Fruit fly (Drosophila melanogaster) whole organism, pupa: ENCODE measurements around the gene Ost48.

Experiments
- CG10348 ChIP-seq: fragments of 200-800 bp; sonication (Bioruptor generic); IDR thresholded peaks from 2 replicates; pipeline ENCODE4 v1.3.6; 2022; ENCODE audit warnings: missing biosample characterization, missing genetic modification characterization
- CG12605 ChIP-seq: fragments of 200-800 bp; sonication (Bioruptor generic); IDR thresholded peaks from 2 replicates; pipeline ENCODE4 v1.3.6; 2022; ENCODE audit warnings: missing biosample characterization, missing genetic modification characterization
- CG13204 ChIP-seq: fragments of 200-800 bp; sonication (Bioruptor generic); optimal IDR thresholded peaks from 2 replicates; lab custom pipeline; 2018; ENCODE audit warnings: missing biosample characterization, mild to moderate bottlenecking, missing genetic modification characterization, moderate library complexity
- CG14655 ChIP-seq: fragments of 200-800 bp; sonication (Bioruptor generic); optimal IDR thresholded peaks from 3 replicates; lab custom pipeline; 2017; ENCODE audit warnings: mild to moderate bottlenecking, missing biosample characterization, missing genetic modification reagents, missing genetic modification characterization
- CG15710 ChIP-seq: fragments of 200-800 bp; sonication (Bioruptor generic); optimal IDR thresholded peaks from 2 replicates; lab custom pipeline; 2018; ENCODE audit warnings: missing biosample characterization, mild to moderate bottlenecking, missing genetic modification characterization, moderate library complexity
- CG17806 ChIP-seq: fragments of 200-800 bp; sonication (Bioruptor generic); optimal IDR thresholded peaks from 2 replicates; lab custom pipeline; 2018; ENCODE audit warnings: missing biosample characterization, mild to moderate bottlenecking, missing genetic modification characterization, moderate library complexity
- CG32121 ChIP-seq: fragments of 200-800 bp; sonication (Bioruptor generic); IDR thresholded peaks from 2 replicates; pipeline ENCODE4 v1.3.6; 2022; ENCODE audit warnings: missing biosample characterization, missing genetic modification characterization
- CG34367 ChIP-seq: fragments of 200-800 bp; sonication (Bioruptor generic); optimal IDR thresholded peaks from 2 replicates; lab custom pipeline; 2018; ENCODE audit warnings: missing biosample characterization, mild to moderate bottlenecking, missing genetic modification characterization
- CG4496 ChIP-seq: fragments of 200-800 bp; sonication (Bioruptor generic); IDR thresholded peaks from 3 replicates; pipeline ENCODE4 v1.3.6; 2022; ENCODE audit warnings: missing biosample characterization, missing genetic modification characterization
- CG8159 ChIP-seq: fragments of 200-800 bp; sonication (Bioruptor generic); optimal IDR thresholded peaks from 3 replicates; lab custom pipeline; 2018; ENCODE audit warnings: missing biosample characterization, mild to moderate bottlenecking, missing genetic modification characterization, moderate library complexity
- CG8301 ChIP-seq: fragments of 200-800 bp; sonication (Bioruptor generic); optimal IDR thresholded peaks from 2 replicates; lab custom pipeline; 2018; ENCODE audit warnings: missing biosample characterization, mild to moderate bottlenecking, missing genetic modification characterization
- CG9948 ChIP-seq: fragments of 200-800 bp; sonication (Bioruptor generic); optimal IDR thresholded peaks from 2 replicates; lab custom pipeline; 2018; ENCODE audit warnings: missing biosample characterization, mild to moderate bottlenecking, missing genetic modification characterization, moderate library complexity
- D1 ChIP-seq: fragments of 200-800 bp; sonication (Bioruptor generic); optimal IDR thresholded peaks from 2 replicates; lab custom pipeline; 2018; ENCODE audit warnings: missing biosample characterization, mild to moderate bottlenecking, missing genetic modification characterization, moderate library complexity
- EcR ChIP-seq: fragments of 200-800 bp; sonication (Bioruptor generic); optimal IDR thresholded peaks from 3 replicates; lab custom pipeline; 2019; ENCODE audit warnings: missing biosample characterization, missing genetic modification characterization, mild to moderate bottlenecking, moderate library complexity, missing genetic modification reagents
- Ets98B ChIP-seq: fragments of 200-800 bp; sonication (Bioruptor generic); IDR thresholded peaks from 2 replicates; pipeline ENCODE4 v1.3.6; 2022; ENCODE audit warnings: missing biosample characterization, missing genetic modification characterization
- Pif1A ChIP-seq: fragments of 200-800 bp; sonication (Bioruptor generic); optimal IDR thresholded peaks from 3 replicates; lab custom pipeline; 2016; ENCODE audit warnings: missing biosample characterization, missing genetic modification characterization
- Pif1B ChIP-seq: fragments of 200-800 bp; sonication (Bioruptor generic); optimal IDR thresholded peaks from 3 replicates; lab custom pipeline; 2016; ENCODE audit warnings: missing biosample characterization, missing genetic modification characterization
- Snoo ChIP-seq: fragments of 200-800 bp; sonication (Bioruptor generic); optimal IDR thresholded peaks from 3 replicates; lab custom pipeline; 2017; ENCODE audit warnings: missing biosample characterization, mild to moderate bottlenecking, missing genetic modification characterization, inconsistent platforms
- fd96Ca ChIP-seq: fragments of 200-800 bp; sonication (Bioruptor generic); IDR thresholded peaks from 3 replicates; pipeline ENCODE4 v1.3.6; 2022; ENCODE audit warnings: missing biosample characterization, missing genetic modification characterization
- gl ChIP-seq: fragments of 200-800 bp; sonication (Bioruptor generic); optimal IDR thresholded peaks from 2 replicates; lab custom pipeline; 2018; ENCODE audit warnings: missing biosample characterization, mild to moderate bottlenecking, missing genetic modification characterization
- rn ChIP-seq: fragments of 200-800 bp; sonication (Bioruptor generic); IDR thresholded peaks from 2 replicates; pipeline ENCODE4 v1.3.6; 2022; ENCODE audit warnings: missing biosample characterization, missing genetic modification characterization

Ost48 gene

DNA sequence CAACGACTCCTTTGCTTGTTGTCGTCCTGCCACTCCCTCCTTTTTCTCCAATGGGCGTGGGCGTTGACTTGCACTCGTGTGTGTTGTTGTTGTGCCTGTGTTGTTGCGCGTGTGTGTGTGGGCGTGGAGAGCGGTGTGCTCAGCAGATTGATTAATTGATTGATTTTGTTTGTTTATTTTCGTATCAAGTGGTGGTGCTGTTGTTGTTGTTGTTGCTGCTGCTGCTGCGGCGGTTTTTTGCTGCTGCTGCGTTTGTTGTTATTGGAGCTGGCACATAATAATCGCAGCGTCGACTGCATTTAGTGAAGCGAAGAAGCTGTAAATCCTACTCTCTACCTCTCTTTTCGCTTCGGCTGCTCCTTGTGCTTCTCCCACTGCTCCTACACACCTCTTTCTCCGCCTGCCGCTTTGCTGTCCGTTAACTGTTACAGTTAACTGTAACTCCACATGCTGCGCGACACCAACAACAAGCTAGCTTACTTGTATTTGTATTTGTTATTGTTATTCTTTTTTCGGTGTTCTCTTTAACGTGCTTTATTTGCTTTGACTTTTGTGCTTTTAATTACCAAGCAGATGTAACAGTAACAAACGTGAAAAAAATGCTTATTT lies 24.0 kb downstream of the Ost48 start:
- TF ChIP-seq CG34367 (tag; lab: Kevin White, UChicago) (peak; percentile 27), rn (GFP tag; lab: Robert Waterston, UW) (no peak), CG12605 (GFP tag; lab: Robert Waterston, UW) (peak; percentile 67; the same call in 1 of the 2 replicates), Snoo (tag; lab: Kevin White, UChicago) (no peak), CG13204 (peak; percentile 68), CG8301 (tag; lab: Kevin White, UChicago) (no peak), CG4496 (GFP tag; lab: Robert Waterston, UW) (peak; percentile 40; the same call in 1 of the 3 replicates), CG8159 (tag; lab: Kevin White, UChicago) (no peak), D1 (no peak), gl (tag; lab: Kevin White, UChicago) (peak; percentile 31), CG14655 (GFP tag; lab: Kevin White, UChicago) (peak; percentile 27)

DNA sequence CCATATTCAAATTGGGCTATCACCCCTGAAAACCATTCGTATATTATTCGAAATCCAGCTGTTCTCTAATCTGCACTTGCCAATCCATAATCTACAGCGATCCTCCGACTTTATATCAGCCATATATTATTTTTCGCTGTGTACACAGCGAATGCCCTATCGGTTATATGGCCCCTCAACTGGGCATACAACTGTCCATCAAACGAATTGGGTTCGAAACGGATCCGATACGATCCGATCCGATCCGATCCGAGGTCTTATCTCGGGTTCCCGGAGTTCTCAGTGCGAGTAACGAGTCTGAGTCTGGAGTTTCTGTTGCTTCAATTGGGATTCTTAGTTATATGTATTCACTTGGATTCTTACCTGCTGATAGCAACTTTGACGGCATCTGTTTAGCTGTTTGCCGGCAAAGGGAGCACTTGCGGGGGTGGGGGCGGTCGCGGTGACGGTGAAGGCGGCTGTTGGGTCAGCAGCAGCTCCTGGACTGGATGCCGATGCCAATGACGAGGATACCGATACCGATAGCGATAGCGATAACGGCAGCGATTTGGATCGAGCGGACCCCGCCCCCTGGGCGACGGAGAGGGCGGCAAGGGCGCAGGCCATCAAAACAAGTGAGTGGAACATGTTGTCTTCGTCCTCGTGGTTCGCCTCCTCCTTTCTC lies 24.6 kb downstream of the Ost48 start:
- TF ChIP-seq Pif1B (no peak), CG14655 (GFP tag; lab: Kevin White, UChicago) (no peak), D1 (no peak), CG32121 (GFP tag; lab: Robert Waterston, UW) (no peak), Pif1A (GFP tag; lab: Kevin White, UChicago) (no peak), CG12605 (GFP tag; lab: Robert Waterston, UW) (no peak), CG4496 (GFP tag; lab: Robert Waterston, UW) (no peak), gl (tag; lab: Kevin White, UChicago) (no peak), EcR (no peak), Ets98B (GFP tag; lab: Robert Waterston, UW) (no peak), CG15710 (tag; lab: Kevin White, UChicago) (no peak), CG34367 (tag; lab: Kevin White, UChicago) (no peak), CG13204 (no peak), rn (GFP tag; lab: Robert Waterston, UW) (no peak), fd96Ca (no peak), Snoo (tag; lab: Kevin White, UChicago) (no peak), CG10348 (GFP tag; lab: Robert Waterston, UW) (no peak)
- TF ChIP-seq, all 21 proteins: peak for 0

DNA sequence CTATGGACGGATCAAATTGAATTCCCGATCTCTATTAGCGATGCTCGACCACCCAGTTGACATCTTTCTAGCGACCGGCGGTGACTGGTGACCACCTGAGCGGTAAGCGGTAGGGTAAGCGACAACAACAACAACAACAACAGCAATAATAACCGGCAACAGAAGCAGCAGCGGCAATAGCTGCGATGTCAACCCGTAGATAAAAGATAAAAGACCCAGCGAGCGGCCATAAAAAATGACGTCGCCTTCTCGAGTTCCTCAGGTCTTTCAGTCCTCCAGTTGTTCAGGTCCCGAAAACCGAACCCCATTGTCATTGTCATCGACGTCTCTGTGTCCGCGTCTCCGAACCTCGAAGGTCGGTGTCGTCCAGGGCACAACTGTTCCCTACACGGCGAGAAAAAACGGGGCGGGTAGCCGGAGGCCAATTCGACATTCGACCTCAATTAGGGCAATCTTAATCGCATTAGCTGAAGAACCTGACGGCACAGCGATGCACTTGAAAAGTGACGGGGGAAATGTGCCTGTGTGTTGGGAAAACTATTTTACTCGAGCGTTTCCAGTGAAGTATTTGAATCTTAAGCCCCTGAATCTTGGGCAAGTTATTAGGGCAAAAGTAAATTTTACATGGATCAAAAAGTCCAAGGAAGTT lies 25.6 kb downstream of the Ost48 start:
- TF ChIP-seq rn (GFP tag; lab: Robert Waterston, UW): no peak
- no peak for TF ChIP-seq CG17806 (tag; lab: Kevin White, UChicago)
- no peak for TF ChIP-seq CG34367 (tag; lab: Kevin White, UChicago)
- TF ChIP-seq CG12605 (GFP tag; lab: Robert Waterston, UW): no peak
- no peak for TF ChIP-seq CG10348 (GFP tag; lab: Robert Waterston, UW)
- TF ChIP-seq CG9948 (tag; lab: Kevin White, UChicago): no peak
- TF ChIP-seq Pif1B: no peak
- no peak for TF ChIP-seq Snoo (tag; lab: Kevin White, UChicago)
- TF ChIP-seq D1: no peak
- no peak for TF ChIP-seq gl (tag; lab: Kevin White, UChicago)
- no peak for TF ChIP-seq CG15710 (tag; lab: Kevin White, UChicago)
- no peak for TF ChIP-seq Pif1A (GFP tag; lab: Kevin White, UChicago)
- no peak for TF ChIP-seq CG13204
- TF ChIP-seq EcR: no peak
- no peak for TF ChIP-seq CG8159 (tag; lab: Kevin White, UChicago)
- TF ChIP-seq fd96Ca: no peak
- no peak for TF ChIP-seq CG32121 (GFP tag; lab: Robert Waterston, UW)
- no peak for TF ChIP-seq CG8301 (tag; lab: Kevin White, UChicago)

DNA sequence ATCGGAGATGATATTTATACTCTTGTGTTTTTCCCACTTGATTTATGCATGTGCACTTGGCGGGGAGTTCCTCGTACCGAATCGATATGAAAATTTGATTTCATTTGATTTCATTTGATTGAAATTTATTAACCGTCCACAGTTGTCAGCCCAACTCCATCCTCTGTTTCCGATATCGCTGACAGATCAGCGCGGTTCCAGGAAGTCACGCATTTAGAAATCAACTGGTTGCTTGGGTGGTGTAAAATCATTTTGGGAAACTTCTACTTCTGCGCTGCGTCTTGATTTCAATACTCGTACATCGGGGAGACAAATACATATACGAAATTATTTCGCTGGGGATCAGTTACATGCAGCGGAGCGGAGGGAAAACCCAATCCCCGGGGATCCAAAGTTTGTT lies 26.8 kb downstream of the Ost48 start:
- TF ChIP-seq fd96Ca (no peak), Ets98B (GFP tag; lab: Robert Waterston, UW) (no peak), gl (tag; lab: Kevin White, UChicago) (no peak), CG14655 (GFP tag; lab: Kevin White, UChicago) (no peak), Pif1A (GFP tag; lab: Kevin White, UChicago) (no peak), CG9948 (tag; lab: Kevin White, UChicago) (no peak), D1 (no peak), Pif1B (no peak), CG13204 (no peak), CG17806 (tag; lab: Kevin White, UChicago) (no peak), CG32121 (GFP tag; lab: Robert Waterston, UW) (no peak), Snoo (tag; lab: Kevin White, UChicago) (no peak), rn (GFP tag; lab: Robert Waterston, UW) (no peak), CG12605 (GFP tag; lab: Robert Waterston, UW) (no peak)

DNA sequence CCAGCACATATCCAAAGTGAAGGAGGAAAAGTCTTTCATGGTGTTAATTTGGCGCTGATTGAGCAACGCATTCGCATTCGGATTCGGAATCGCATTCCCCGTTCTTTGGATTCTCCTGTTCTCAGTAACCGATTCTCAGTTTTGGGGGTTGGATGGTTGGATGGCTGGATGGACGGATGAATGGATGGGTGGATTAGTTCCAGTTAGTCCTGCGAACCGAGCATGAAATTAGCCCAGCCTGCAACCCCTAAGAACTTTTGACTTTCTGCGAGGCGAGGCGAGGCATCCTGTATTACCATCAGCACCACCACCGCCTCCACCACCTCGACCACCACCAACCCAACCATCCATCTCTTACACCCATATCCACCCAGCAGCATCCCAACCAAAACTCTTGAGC lies 28.1 kb downstream of the Ost48 start:
- no peak for TF ChIP-seq CG4496 (GFP tag; lab: Robert Waterston, UW)

DNA sequence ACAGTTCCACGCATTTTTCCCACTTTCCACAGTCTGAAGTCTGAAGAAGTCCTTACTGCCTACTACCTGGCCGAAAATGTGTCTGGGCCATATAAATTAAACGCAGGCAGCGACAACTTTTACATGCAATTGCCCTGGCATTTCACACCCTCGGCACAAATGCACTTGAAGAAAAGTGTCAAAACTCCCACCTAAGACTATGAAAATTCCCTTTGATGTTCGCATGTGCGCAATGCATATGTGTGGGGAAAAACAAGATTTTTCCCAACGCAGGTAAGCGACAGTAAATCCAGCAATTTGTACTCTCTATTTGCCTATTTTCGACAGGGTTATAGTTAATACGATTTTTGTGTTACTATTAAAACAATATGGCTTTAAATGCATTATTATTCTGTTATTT lies 28.9 kb downstream of the Ost48 start:
- TF ChIP-seq D1: no peak
